Worm (Caenorhabditis elegans): ENCODE data around the gene B0252.3.

ce11 chrII:6883716-6884115, 23.8 kb downstream of the B0252.3 start, which contains the start of gene pmp-1:
- TF ChIP-seq ceh-45 (GFP tag; IDR thresholded peaks at IDR 0.05) (no peak), ceh-18 (tag; optimal IDR thresholded peaks at IDR 0.05) (no peak), ceh-48 (tag; optimal IDR thresholded peaks at IDR 0.05) (no peak), unc-55 (GFP tag; optimal IDR thresholded peaks at IDR 0.05) (no peak), fkh-6 (tag; optimal IDR thresholded peaks at IDR 0.05) (no peak), pha-4 (tag; optimal IDR thresholded peaks at IDR 0.05) (no peak), eyg-1 (tag; optimal IDR thresholded peaks at IDR 0.05) (no peak), ceh-22 (tag; optimal IDR thresholded peaks at IDR 0.05) (no peak)

All from whole organism, late embryonic.